Worm (Caenorhabditis elegans) whole organism, L3 larva: Measurements from ENCODE around the gene F36H9.1.

Experiments
- R02D3.7 ChIP-seq: fragments of 150-350 bp; optimal IDR thresholded peaks from 2 replicates; lab custom pipeline; 2014; ENCODE audit warnings: missing biosample characterization, missing genetic modification characterization
- aly-2 ChIP-seq: fragments of 150-350 bp; optimal IDR thresholded peaks from 2 replicates; lab custom pipeline; 2014; ENCODE audit warnings: missing biosample characterization, missing genetic modification characterization
- ama-1 ChIP-seq: fragments of 150-350 bp; optimal IDR thresholded peaks from 2 replicates; lab custom pipeline; 2018
- ceh-9 ChIP-seq: sonication (generic microtip); optimal IDR thresholded peaks from 2 replicates; lab custom pipeline; 2018; ENCODE audit warnings: missing biosample characterization, missing genetic modification characterization
- daf-12 ChIP-seq: fragments of 150-350 bp; optimal IDR thresholded peaks from 2 replicates; lab custom pipeline; 2014; ENCODE audit warnings: missing biosample characterization, missing genetic modification reagents, missing genetic modification characterization
- egl-27 ChIP-seq: sonication (generic microtip); optimal IDR thresholded peaks from 4 replicates; lab custom pipeline; 2017; ENCODE audit warnings: missing biosample characterization, missing genetic modification reagents, missing genetic modification characterization
- egl-5 ChIP-seq: fragments of 150-350 bp; optimal IDR thresholded peaks from 2 replicates; lab custom pipeline; 2017; ENCODE audit warnings: missing biosample characterization, missing genetic modification reagents, missing genetic modification characterization, inconsistent platforms
- elt-1 ChIP-seq: fragments of 150-350 bp; optimal IDR thresholded peaks from 2 replicates; lab custom pipeline; 2014; ENCODE audit warnings: missing biosample characterization, missing genetic modification characterization
- elt-2 ChIP-seq: sonication (generic microtip); optimal IDR thresholded peaks from 2 replicates; lab custom pipeline; 2016; ENCODE audit warnings: missing genetic modification reagents, mild to moderate bottlenecking, missing genetic modification characterization, missing compliant biosample characterization
- elt-3 ChIP-seq, 3 experiments: fragments of 150-350 bp in 1 of 3; sonication (generic microtip) in 2 of 3; optimal IDR thresholded peaks; 2 replicates in 2 of 3; 4 replicates in 1 of 3; lab custom pipeline; 2014 to 2017; ENCODE audit warnings: missing biosample characterization in 3 of 3, missing genetic modification characterization in 3 of 3
- eor-1 ChIP-seq, 2 experiments: fragments of 150-350 bp; optimal IDR thresholded peaks; 2 replicates each; lab custom pipeline; 2014 to 2018; ENCODE audit warnings: missing biosample characterization in 2 of 2, missing genetic modification characterization in 2 of 2
- fkh-10 ChIP-seq: sonication (generic microtip); optimal IDR thresholded peaks from 2 replicates; lab custom pipeline; 2017; ENCODE audit warnings: missing biosample characterization, missing genetic modification reagents, missing genetic modification characterization
- fos-1 ChIP-seq: fragments of 150-350 bp; optimal IDR thresholded peaks from 2 replicates; lab custom pipeline; 2014; ENCODE audit warnings: missing biosample characterization, missing genetic modification characterization
- hmg-11 ChIP-seq: sonication (generic microtip); optimal IDR thresholded peaks from 2 replicates; lab custom pipeline; 2016; ENCODE audit warnings: missing genetic modification characterization, missing compliant biosample characterization
- lin-15B ChIP-seq: fragments of 150-350 bp; optimal IDR thresholded peaks from 2 replicates; lab custom pipeline; 2014; ENCODE audit warnings: missing biosample characterization, missing genetic modification characterization
- lin-39 ChIP-seq: fragments of 150-350 bp; optimal IDR thresholded peaks from 2 replicates; lab custom pipeline; 2018; ENCODE audit warnings: missing biosample characterization, missing genetic modification reagents, missing genetic modification characterization
- mdl-1 ChIP-seq: fragments of 150-350 bp; optimal IDR thresholded peaks from 2 replicates; lab custom pipeline; 2014; ENCODE audit warnings: missing biosample characterization, missing genetic modification characterization
- mml-1 ChIP-seq: fragments of 150-350 bp; sonication (generic microtip); optimal IDR thresholded peaks from 3 replicates; lab custom pipeline; 2014; ENCODE audit warnings: missing biosample characterization, missing genetic modification characterization
- nfya-1 ChIP-seq: sonication (generic microtip); optimal IDR thresholded peaks from 2 replicates; lab custom pipeline; 2017; ENCODE audit warnings: missing genetic modification characterization, mild to moderate bottlenecking, missing compliant biosample characterization, antibody characterized with exemption, moderate library complexity; ENCODE audit not compliant: insufficient read depth
- nhr-12 ChIP-seq: fragments of 150-350 bp; optimal IDR thresholded peaks from 2 replicates; lab custom pipeline; 2014; ENCODE audit warnings: missing biosample characterization, missing genetic modification characterization
- nhr-237 ChIP-seq: fragments of 150-350 bp; optimal IDR thresholded peaks from 2 replicates; lab custom pipeline; 2014; ENCODE audit warnings: missing biosample characterization, missing genetic modification characterization
- nhr-25 ChIP-seq: sonication (generic microtip); optimal IDR thresholded peaks from 2 replicates; lab custom pipeline; 2017; ENCODE audit warnings: missing biosample characterization, missing genetic modification characterization
- nhr-67 ChIP-seq: fragments of 150-350 bp; optimal IDR thresholded peaks from 2 replicates; lab custom pipeline; 2014; ENCODE audit warnings: missing biosample characterization, missing genetic modification characterization
- nhr-76 ChIP-seq: fragments of 150-350 bp; sonication (generic microtip); optimal IDR thresholded peaks from 5 replicates; lab custom pipeline; 2014; ENCODE audit warnings: missing biosample characterization, missing genetic modification characterization
- nhr-77 ChIP-seq: fragments of 150-350 bp; optimal IDR thresholded peaks from 2 replicates; lab custom pipeline; 2014; ENCODE audit warnings: missing biosample characterization, missing genetic modification characterization
- pqm-1 ChIP-seq: fragments of 150-350 bp; optimal IDR thresholded peaks from 2 replicates; lab custom pipeline; 2017; ENCODE audit warnings: missing biosample characterization, missing genetic modification characterization, inconsistent platforms
- sea-2 ChIP-seq: fragments of 150-350 bp; sonication (generic microtip); optimal IDR thresholded peaks from 4 replicates; lab custom pipeline; 2014; ENCODE audit warnings: missing biosample characterization, missing genetic modification reagents, missing genetic modification characterization
- tbx-2 ChIP-seq: sonication (generic microtip); optimal IDR thresholded peaks from 2 replicates; lab custom pipeline; 2016; ENCODE audit warnings: mild to moderate bottlenecking, missing genetic modification characterization, missing compliant biosample characterization
- unc-39 ChIP-seq: sonication (generic microtip); optimal IDR thresholded peaks from 4 replicates; lab custom pipeline; 2017; ENCODE audit warnings: missing biosample characterization, missing genetic modification characterization
- unc-62 ChIP-seq: fragments of 150-350 bp; sonication (generic microtip); optimal IDR thresholded peaks from 4 replicates; lab custom pipeline; 2014; ENCODE audit warnings: missing biosample characterization, missing genetic modification reagents, missing genetic modification characterization
- zag-1 ChIP-seq: fragments of 150-350 bp; optimal IDR thresholded peaks from 2 replicates; lab custom pipeline; 2014; ENCODE audit warnings: missing biosample characterization, missing genetic modification characterization
- ztf-11 ChIP-seq: fragments of 150-350 bp; optimal IDR thresholded peaks from 2 replicates; lab custom pipeline; 2014; ENCODE audit warnings: missing biosample characterization, missing genetic modification characterization
- ztf-4 ChIP-seq: fragments of 150-350 bp; optimal IDR thresholded peaks from 2 replicates; lab custom pipeline; 2014; ENCODE audit warnings: missing biosample characterization, missing genetic modification characterization

F36H9.1 gene

DNA sequence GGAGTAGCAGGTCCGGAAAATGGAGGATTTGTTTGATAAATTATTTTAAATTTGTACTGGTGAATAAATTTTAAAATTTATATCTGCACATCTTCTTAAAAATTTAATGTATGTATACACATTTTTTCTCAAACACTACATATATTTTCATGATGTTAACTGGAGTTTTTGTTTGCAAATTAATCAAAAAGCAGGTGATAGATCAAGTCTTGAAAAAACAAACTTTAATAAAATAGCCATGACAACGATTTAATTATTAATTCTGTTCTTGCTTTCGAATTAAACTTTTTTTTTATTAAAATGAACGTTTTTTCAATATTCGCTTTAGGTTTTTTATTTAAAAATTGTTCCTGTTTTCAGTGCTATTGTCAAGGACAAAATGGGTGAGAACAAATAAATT, at the start of gene F36H9.1:
Gene F36H9.1, plus strand, starts transcription at position 301 of the 400 bp plus-strand sequence.
- no peak for TF ChIP-seq mdl-1 (tag; lab: Kevin White, UChicago)
- TF ChIP-seq hmg-11, result no peak
- no peak for TF ChIP-seq lin-15B (tag; lab: Kevin White, UChicago)
- no peak for TF ChIP-seq daf-12
- TF ChIP-seq zag-1, result no peak
- TF ChIP-seq ceh-9, result no peak
- TF ChIP-seq elt-3 (tag; optimal IDR thresholded peaks at IDR 0.05; lab: Kevin White, UChicago), result no peak
- TF ChIP-seq R02D3.7 (tag; lab: Kevin White, UChicago), result no peak
- no peak for TF ChIP-seq ztf-11 (tag; lab: Kevin White, UChicago)
- no peak for TF ChIP-seq elt-2 (tag; lab: Kevin White, UChicago)
- no peak for TF ChIP-seq elt-1
- no peak for TF ChIP-seq nhr-77 (tag; lab: Kevin White, UChicago)
- no peak for TF ChIP-seq lin-39 (tag; lab: Kevin White, UChicago)
- no peak for TF ChIP-seq ztf-4 (tag; lab: Kevin White, UChicago)

DNA sequence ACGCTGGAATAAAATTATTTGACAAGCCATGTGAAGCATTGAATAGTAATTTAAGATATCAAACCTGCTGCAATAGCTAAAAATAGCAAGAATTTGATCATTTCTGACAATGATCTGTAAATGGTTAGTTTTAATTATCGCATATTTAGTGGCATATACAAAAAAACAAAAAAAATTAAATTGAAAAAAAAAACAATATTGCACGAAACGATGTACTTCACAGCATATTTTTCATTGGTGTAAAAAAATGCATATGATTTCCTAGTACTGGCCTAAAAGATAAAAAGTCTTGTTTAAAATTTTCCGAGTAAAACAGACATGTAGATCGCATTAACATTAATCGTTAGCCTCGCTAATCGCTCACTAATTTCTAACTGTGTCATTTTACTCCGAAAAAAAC, 45.3 kb upstream of the F36H9.1 start, which contains the start of gene ZK697.8:
Gene ZK697.8, minus strand, starts transcription at position 101 of the 400 bp plus-strand sequence.
- TF ChIP-seq ceh-9, result no peak
- TF ChIP-seq mml-1, result no peak

DNA sequence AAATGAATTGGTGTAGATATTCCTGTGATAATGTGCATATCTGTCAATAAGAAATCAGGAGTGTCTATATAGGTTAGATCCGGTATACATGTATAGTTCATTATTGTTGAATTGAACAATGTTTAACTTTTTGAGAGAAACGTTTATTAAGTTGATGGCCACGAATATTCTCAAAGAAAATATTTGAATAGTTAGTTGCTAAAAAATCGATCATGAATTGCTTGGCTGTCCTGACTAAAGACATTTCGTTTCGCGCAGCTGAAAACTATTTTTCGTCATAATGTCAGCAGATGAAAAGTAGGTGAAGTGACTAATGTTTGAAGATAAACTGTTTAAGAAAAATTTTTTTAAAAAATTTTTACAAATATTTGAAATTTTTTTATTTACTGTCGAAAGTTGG, 42.9 kb upstream of the F36H9.1 start, which contains the start of gene srh-199:
Gene srh-199, minus strand, starts transcription at position 101 of the 400 bp plus-strand sequence.
- TF ChIP-seq zag-1 (no peak), ceh-9 (no peak), elt-3 (tag; optimal IDR thresholded peaks at IDR 0.05; lab: Kevin White, UChicago) (no peak), sea-2 (GFP tag; lab: Kevin White, UChicago) (no peak), nhr-237 (tag; lab: Kevin White, UChicago) (no peak), nhr-67 (tag; lab: Kevin White, UChicago) (no peak), egl-5 (no peak), nhr-25 (tag; lab: Kevin White, UChicago) (no peak), aly-2 (no peak), daf-12 (no peak)

DNA sequence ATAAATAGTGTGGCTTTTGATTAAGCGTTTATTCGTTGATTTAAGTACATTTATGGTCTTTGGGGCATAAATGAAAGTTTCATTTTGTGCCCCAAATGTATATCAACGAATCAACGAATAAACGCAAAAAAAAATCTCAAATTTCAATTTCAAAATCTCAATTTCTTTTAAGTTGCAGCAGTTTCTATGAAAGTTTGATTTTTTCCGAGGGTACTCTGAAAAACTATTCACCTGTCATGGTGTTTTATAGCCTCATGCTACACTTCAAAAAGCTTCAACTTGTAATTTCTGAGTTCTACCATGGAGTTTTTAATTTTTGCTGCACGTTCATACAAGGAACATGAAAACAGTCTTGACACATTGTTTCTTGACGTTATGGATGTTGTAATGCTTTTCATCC, 41.8 kb upstream of the F36H9.1 start, which contains the start of gene ZK697.1:
Gene ZK697.1, plus strand, starts transcription at position 301 of the 400 bp plus-strand sequence.
- no peak for TF ChIP-seq nfya-1
- no peak for TF ChIP-seq nhr-67 (tag; lab: Kevin White, UChicago)
- no peak for TF ChIP-seq sea-2 (GFP tag; lab: Kevin White, UChicago)
- TF ChIP-seq nhr-77 (tag; lab: Kevin White, UChicago), result no peak
- no peak for TF ChIP-seq ztf-4 (tag; lab: Kevin White, UChicago)
- no peak for TF ChIP-seq lin-39 (tag; lab: Kevin White, UChicago)
- no peak for TF ChIP-seq elt-2 (tag; lab: Kevin White, UChicago)
- TF ChIP-seq nhr-237 (tag; lab: Kevin White, UChicago), result no peak
- no peak for TF ChIP-seq nhr-76 (tag; lab: Kevin White, UChicago)

DNA sequence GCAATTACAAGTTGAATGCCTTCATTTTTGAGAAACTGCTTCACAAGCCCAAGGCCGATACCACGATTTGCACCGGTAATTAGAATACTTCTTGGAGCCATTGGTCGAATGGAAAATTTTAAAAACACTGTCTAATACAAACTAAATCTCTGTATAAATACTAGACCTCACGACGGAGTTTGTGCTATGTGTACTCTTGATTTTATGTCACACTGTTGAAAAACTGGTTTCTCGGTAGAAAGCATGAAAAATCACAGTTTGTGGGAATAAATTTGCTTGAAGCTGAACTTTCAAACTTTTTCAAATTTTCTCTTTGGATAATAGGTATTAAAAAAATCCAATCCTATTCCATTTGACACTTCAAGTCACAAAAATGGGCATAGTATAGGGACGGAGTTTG, 38.7 kb upstream of the F36H9.1 start, which contains the start of gene ZK697.14:
Gene ZK697.14, minus strand, starts transcription at position 101 of the 400 bp plus-strand sequence.
- TF ChIP-seq nfya-1 (no peak), fos-1 (tag; lab: Kevin White, UChicago) (no peak), fkh-10 (no peak), zag-1 (no peak), lin-15B (tag; lab: Kevin White, UChicago) (no peak), pqm-1 (no peak), R02D3.7 (tag; lab: Kevin White, UChicago) (no peak), tbx-2 (tag; lab: Kevin White, UChicago) (no peak), aly-2 (no peak), mdl-1 (tag; lab: Kevin White, UChicago) (no peak), eor-1 (tag; optimal IDR thresholded peaks at IDR 0.05; lab: Kevin White, UChicago) (no peak), ama-1 (lab: Kevin White, UChicago) (no peak), nhr-12 (tag; lab: Kevin White, UChicago) (no peak), unc-62 (GFP tag; lab: Kevin White, UChicago) (no peak), unc-39 (no peak), lin-39 (tag; lab: Kevin White, UChicago) (no peak), egl-27 (tag; lab: Kevin White, UChicago) (no peak)
